Fruit fly (Drosophila melanogaster) whole organism: ENCODE results near the gene kis.

Experiments
- CG8478 ChIP-seq: fragments of >200 bp; optimal IDR thresholded peaks from 2 replicates; lab custom pipeline; 2018; ENCODE audit warnings: inconsistent platforms
- Dll ChIP-seq: fragments of >200 bp; optimal IDR thresholded peaks from 2 replicates; lab custom pipeline; 2017
- EcR ChIP-seq, 2 experiments: fragments of >200 bp; optimal IDR thresholded peaks; 2 replicates each; lab custom pipeline; 2017; ENCODE audit warnings: missing biosample characterization in 2 of 2, missing genetic modification characterization in 2 of 2, missing genetic modification reagents in 2 of 2
- pan ChIP-seq: fragments of >200 bp; optimal IDR thresholded peaks from 2 replicates; lab custom pipeline; 2017
- psq ChIP-seq: fragments of >200 bp; optimal IDR thresholded peaks from 2 replicates; lab custom pipeline; 2017
- usp ChIP-seq: fragments of >200 bp; optimal IDR thresholded peaks from 2 replicates; lab custom pipeline; 2017; ENCODE audit warnings: missing biosample characterization, missing genetic modification characterization, mixed read lengths

- TF ChIP-seq CG8478, result no peak
- no peak for TF ChIP-seq psq (lab: Kevin White, UChicago)
- no peak for TF ChIP-seq EcR (GFP tag; optimal IDR thresholded peaks at IDR 0.05; lab: Kevin White, UChicago)
- TF ChIP-seq usp, result no peak
- TF ChIP-seq Dll (lab: Kevin White, UChicago), result no peak
- no peak for TF ChIP-seq pan
These were observed 30.1 kb downstream of the kis start for dm6 chr2L:220509-220908.
